Fruit fly (Drosophila melanogaster): ENCODE results near the gene CG6569.

- no peak for TF ChIP-seq Dll (optimal IDR thresholded peaks at IDR 0.05)
- no peak for TF ChIP-seq CG8478 (optimal IDR thresholded peaks at IDR 0.05)
These were observed 17.7 kb upstream of the CG6569 start, which contains the start of gene CG17819 for dm6 chr3R:21885450-21885849.
